Worm (Caenorhabditis elegans) whole organism, L1 larva: Measurements from ENCODE around the gene acr-9.

Experiments
- alr-1 ChIP-seq: fragments of 200-800 bp; sonication (Bioruptor generic); optimal IDR thresholded peaks from 2 replicates; lab custom pipeline; 2018; ENCODE audit warnings: borderline replicate concordance, mild to moderate bottlenecking, missing genetic modification characterization, missing compliant biosample characterization
- ama-1 ChIP-seq: fragments of 150-350 bp; optimal IDR thresholded peaks from 2 replicates; lab custom pipeline; 2014
- blmp-1 ChIP-seq: fragments of 150-350 bp; optimal IDR thresholded peaks from 2 replicates; lab custom pipeline; 2014; ENCODE audit warnings: missing biosample characterization, missing genetic modification characterization
- egl-13 ChIP-seq: sonication (generic microtip); optimal IDR thresholded peaks from 2 replicates; lab custom pipeline; 2016; ENCODE audit warnings: missing genotype, missing genetic modification reagents, missing genetic modification characterization, missing compliant biosample characterization
- hlh-4 ChIP-seq: sonication (generic microtip); optimal IDR thresholded peaks from 2 replicates; lab custom pipeline; 2016; ENCODE audit warnings: mild to moderate bottlenecking, missing genetic modification characterization, missing compliant biosample characterization
- jun-1 ChIP-seq: fragments of 150-350 bp; optimal IDR thresholded peaks from 2 replicates; lab custom pipeline; 2014; ENCODE audit warnings: missing biosample characterization, missing genetic modification reagents, missing genetic modification characterization
- lsy-2 ChIP-seq, 2 experiments: fragments of 150-350 bp; optimal IDR thresholded peaks; 2 replicates each; lab custom pipeline; 2014; ENCODE audit warnings: missing biosample characterization in 2 of 2, missing genetic modification characterization in 2 of 2
- mab-9 ChIP-seq: fragments of 200-800 bp; sonication (Bioruptor generic); IDR thresholded peaks from 2 replicates; pipeline ENCODE4 v1.3.6; 2022; ENCODE audit warnings: missing genetic modification reagents, missing genetic modification characterization, missing compliant biosample characterization
- mep-1 ChIP-seq: fragments of 150-350 bp; optimal IDR thresholded peaks from 2 replicates; lab custom pipeline; 2014; ENCODE audit warnings: missing biosample characterization, missing genetic modification characterization
- nhr-11 ChIP-seq: fragments of 150-350 bp; optimal IDR thresholded peaks from 2 replicates; lab custom pipeline; 2014; ENCODE audit warnings: missing biosample characterization, missing genetic modification characterization
- nhr-28 ChIP-seq: fragments of 150-350 bp; optimal IDR thresholded peaks from 2 replicates; lab custom pipeline; 2014; ENCODE audit warnings: missing biosample characterization, missing genetic modification characterization
- pag-3 ChIP-seq: sonication (generic microtip); optimal IDR thresholded peaks from 2 replicates; lab custom pipeline; 2017; ENCODE audit warnings: missing genetic modification characterization, mild to moderate bottlenecking, missing compliant biosample characterization, antibody characterized with exemption, borderline replicate concordance; ENCODE audit not compliant: insufficient read depth
- unc-130 ChIP-seq: fragments of 150-350 bp; optimal IDR thresholded peaks from 2 replicates; lab custom pipeline; 2017; ENCODE audit warnings: missing biosample characterization, missing genetic modification characterization, inconsistent platforms

ce11 chrX:13687655-13688054 lies 41.0 kb upstream of the acr-9 start, which contains the start of gene adm-2:
- TF ChIP-seq jun-1 (tag; lab: Kevin White, UChicago) (no peak), blmp-1 (tag; lab: Kevin White, UChicago) (no peak), alr-1 (tag; lab: Kevin White, UChicago) (no peak), mab-9 (GFP tag; lab: Robert Waterston, UW) (no peak), nhr-28 (no peak), unc-130 (tag; lab: Kevin White, UChicago) (no peak), egl-13 (tag; lab: Kevin White, UChicago) (no peak), lsy-2 (tag; optimal IDR thresholded peaks at IDR 0.05; lab: Kevin White, UChicago) (no peak), mep-1 (tag; lab: Kevin White, UChicago) (no peak), ama-1 (no peak), nhr-11 (tag; lab: Kevin White, UChicago) (no peak), pag-3 (tag; lab: Kevin White, UChicago) (no peak), hlh-4 (no peak)
